Worm (Caenorhabditis elegans) whole organism, L4/young adult: ENCODE data around the gene nhr-264.

Experiments used
- W03F9.2 ChIP-seq: fragments of 150-350 bp; optimal IDR thresholded peaks from 2 replicates; lab custom pipeline; 2014; ENCODE audit warnings: missing biosample characterization, missing genetic modification characterization
- dao-5 ChIP-seq: sonication (generic microtip); optimal IDR thresholded peaks from 2 replicates; lab custom pipeline; 2016; ENCODE audit warnings: missing genotype, missing genetic modification characterization, moderate library complexity, missing compliant biosample characterization
- him-1 ChIP-seq: sonication (generic microtip); optimal IDR thresholded peaks from 2 replicates; lab custom pipeline; 2016; ENCODE audit warnings: missing genotype, missing genetic modification reagents, missing genetic modification characterization, missing compliant biosample characterization

DNA sequence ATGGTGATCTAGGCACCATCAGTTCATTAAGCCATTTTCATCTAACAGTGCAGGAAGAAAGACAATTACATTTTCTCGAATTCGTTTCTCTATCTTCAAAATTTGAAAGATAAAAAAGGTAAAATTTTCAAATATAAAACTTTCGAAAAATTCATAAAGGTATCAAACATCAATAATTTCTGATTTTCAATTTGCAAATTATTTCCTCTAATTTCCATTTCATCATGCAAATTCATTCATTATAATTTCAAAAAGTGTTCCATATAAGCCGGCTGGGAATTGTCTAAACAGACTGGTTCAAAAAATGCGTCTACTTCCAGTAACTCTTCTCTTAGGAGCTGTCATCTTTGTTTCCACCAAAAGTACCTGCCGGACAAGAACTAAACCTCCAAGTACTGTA lies 34.0 kb upstream of the nhr-264 start, which contains the start of gene clec-183:
- TF ChIP-seq W03F9.2: no peak
- no peak for TF ChIP-seq dao-5 (tag; lab: Kevin White, UChicago)
- no peak for TF ChIP-seq him-1 (tag; lab: Kevin White, UChicago)
